Worm (Caenorhabditis elegans): ENCODE measurements around the gene Y22D7AL.9.

The Y22D7AL.9 gene

ce11 chrIII:1626524-1626923, 12.7 kb upstream of the Y22D7AL.9 start, which contains the start of gene Y22D7AL.4:
Gene Y22D7AL.4 (plus strand): TSS chrIII:1626632.
- TF ChIP-seq ZK546.5 (tag; optimal IDR thresholded peaks at IDR 0.05) (no peak), lin-29 (GFP tag; IDR thresholded peaks at IDR 0.05) (no peak), ctbp-1 (GFP tag; IDR thresholded peaks at IDR 0.05) (no peak), snpc-4 (tag; optimal IDR thresholded peaks at IDR 0.05) (no peak), jun-1 (tag; optimal IDR thresholded peaks at IDR 0.05) (no peak), daf-8 (GFP tag; IDR thresholded peaks at IDR 0.05) (no peak), F10B5.3 (tag; optimal IDR thresholded peaks at IDR 0.05) (no peak), skn-1 (tag; optimal IDR thresholded peaks at IDR 0.05) (no peak), aha-1 (tag) (peak; percentile 2), mdt-29 (GFP tag; IDR thresholded peaks at IDR 0.05) (0 out of 2 replicates have a peak, but pooled peaks have one; percentile 27), ZK337.2 (GFP tag; IDR thresholded peaks at IDR 0.05) (no peak), hlh-30 (tag; optimal IDR thresholded peaks at IDR 0.05; ENCODE audit: insufficient read depth) (no peak), fos-1 (tag; optimal IDR thresholded peaks at IDR 0.05) (no peak), lir-3 (tag; optimal IDR thresholded peaks at IDR 0.05) (no peak), pha-4 (GFP tag; IDR thresholded peaks at IDR 0.05) (no peak), pha-4 (tag; optimal IDR thresholded peaks at IDR 0.05) (no peak), cey-2 (tag; optimal IDR thresholded peaks at IDR 0.05; ENCODE audit: borderline replicate concordance, insufficient read depth) (no peak), hmg-1.1 (GFP tag; IDR thresholded peaks at IDR 0.05) (no peak), unc-62 (GFP tag; optimal IDR thresholded peaks at IDR 0.05 in 1 of 2) (no peak), unc-62 (tag; optimal IDR thresholded peaks at IDR 0.05) (no peak), ceh-62 (tag; optimal IDR thresholded peaks at IDR 0.05) (no peak), hlh-11 (tag; optimal IDR thresholded peaks at IDR 0.05) (peak; percentile 10), dmd-9 (GFP tag; IDR thresholded peaks at IDR 0.05) (no peak), snpc-1.2 (GFP tag; IDR thresholded peaks at IDR 0.05) (no peak), attf-4 (tag; optimal IDR thresholded peaks at IDR 0.05) (no peak), sdz-12 (GFP tag; optimal IDR thresholded peaks at IDR 0.05) (peak; percentile 6)

ce11 chrIII:1625660-1626275, 11.9 kb upstream of the Y22D7AL.9 start:
- TF ChIP-seq D1046.2 (GFP tag; IDR thresholded peaks at IDR 0.05) (peak; percentile 67; the same call in 1 of the 2 replicates), zag-1 (tag; optimal IDR thresholded peaks at IDR 0.05) (no peak), dpl-1 (GFP tag; optimal IDR thresholded peaks at IDR 0.05) (no peak), ceh-82 (tag; optimal IDR thresholded peaks at IDR 0.05) (no peak), nhr-10 (tag; optimal IDR thresholded peaks at IDR 0.05) (no peak), ama-1 (optimal IDR thresholded peaks at IDR 0.05) (peak; percentile 47), zip-11 (GFP tag; IDR thresholded peaks at IDR 0.05) (no peak), F44E2.7 (GFP tag; IDR thresholded peaks at IDR 0.05) (0 out of 2 replicates have a peak, but pooled peaks have one; percentile 15), hlh-30 (tag; optimal IDR thresholded peaks at IDR 0.05; ENCODE audit: insufficient read depth) (no peak), F26F4.8 (GFP tag; conservative IDR thresholded peaks at IDR 0.05) (no peak), nhr-237 (tag; optimal IDR thresholded peaks at IDR 0.05) (no peak), ces-1 (GFP tag; optimal IDR thresholded peaks at IDR 0.05) (no peak), nhr-42 (GFP tag; IDR thresholded peaks at IDR 0.05) (no peak), ctbp-1 (GFP tag; IDR thresholded peaks at IDR 0.05) (peak; percentile 73), Y5F2A.4 (GFP tag; optimal IDR thresholded peaks at IDR 0.05) (peak; percentile 30), tra-1 (GFP tag; IDR thresholded peaks at IDR 0.05) (no peak), nhr-102 (tag; optimal IDR thresholded peaks at IDR 0.05) (peak; percentile 12), nhr-6 (tag; optimal IDR thresholded peaks at IDR 0.05) (no peak), mep-1 (tag; optimal IDR thresholded peaks at IDR 0.05) (peak; percentile 28), aha-1 (tag) (peak; percentile 33), lin-29 (GFP tag; IDR thresholded peaks at IDR 0.05) (no peak), lin-1 (GFP tag; IDR thresholded peaks at IDR 0.05) (0 out of 2 replicates have a peak, but pooled peaks have one; percentile 40), pha-4 (GFP tag; IDR thresholded peaks at IDR 0.05) (peak; percentile 73), pha-4 (tag; optimal IDR thresholded peaks at IDR 0.05) (no peak), gei-8 (GFP tag; optimal IDR thresholded peaks at IDR 0.05) (no peak), snpc-1.2 (GFP tag; IDR thresholded peaks at IDR 0.05) (peak; percentile 56; the same call in 1 of the 2 replicates), zfp-2 (tag; optimal IDR thresholded peaks at IDR 0.05) (no peak), madf-5 (GFP tag; IDR thresholded peaks at IDR 0.05) (peak in 1 of 2 experiments; percentile 63; a peak in 1 of 4 replicates), egl-43 (GFP tag; IDR thresholded peaks at IDR 0.05) (peak; percentile 83), Y48G9A.11 (GFP tag; IDR thresholded peaks at IDR 0.05) (peak; percentile 63), arid-1 (GFP tag; conservative IDR thresholded peaks at IDR 0.05) (peak; percentile 81), madf-9 (GFP tag; conservative IDR thresholded peaks at IDR 0.05) (0 out of 2 replicates have a peak, but pooled peaks have one; percentile 18)
